Worm (Caenorhabditis elegans) whole organism, young adult: ENCODE data around the gene ZK1010.10.

ENCODE experiments used
- Y53F4B.3 ChIP-seq: fragments of 200-800 bp; sonication (Bioruptor generic); IDR thresholded peaks from 2 replicates; pipeline ENCODE4 v1.3.6; 2022; ENCODE audit warnings: missing genetic modification reagents, missing genetic modification characterization, missing compliant biosample characterization
- ama-1 ChIP-seq, 3 experiments: fragments of 150-350 bp in 1 of 3; sonication (generic microtip) in 2 of 3; optimal IDR thresholded peaks; 2 replicates each; lab custom pipeline; 2014 to 2018; ENCODE audit warnings: missing biosample characterization in 2 of 3, missing genetic modification characterization in 2 of 3, missing genetic modification reagents in 2 of 3
- ceh-100 ChIP-seq: fragments of 200-800 bp; sonication (Bioruptor generic); IDR thresholded peaks from 2 replicates; pipeline ENCODE4 v1.3.6; 2022; ENCODE audit warnings: missing genetic modification reagents, missing genetic modification characterization, missing compliant biosample characterization
- nhr-120 ChIP-seq: fragments of 200-800 bp; sonication (Bioruptor generic); IDR thresholded peaks from 2 replicates; pipeline ENCODE4 v1.3.6; 2022; ENCODE audit warnings: missing genetic modification characterization, missing compliant biosample characterization

- TF ChIP-seq ceh-100 (GFP tag; lab: Robert Waterston, UW) (no peak), ama-1 (optimal IDR thresholded peaks at IDR 0.05; lab: Kevin White, UChicago) (no peak), ama-1 (GFP tag; optimal IDR thresholded peaks at IDR 0.05; lab: Kevin White, UChicago) (no peak), nhr-120 (GFP tag; lab: Robert Waterston, UW) (no peak), Y53F4B.3 (GFP tag; lab: Robert Waterston, UW) (no peak)
Observed at ce11 chrIII:13027949-13028348, 25.8 kb downstream of the ZK1010.10 start.
